Fruit fly (Drosophila melanogaster) whole organism, adult: ENCODE measurements around the gene CG32109.

Experiments
- CG12768 ChIP-seq: fragments of 200-800 bp; sonication (Bioruptor generic); optimal IDR thresholded peaks from 2 replicates; lab custom pipeline; 2017; ENCODE audit warnings: missing biosample characterization, missing genetic modification characterization, mild to moderate bottlenecking, moderate library complexity, missing genetic modification reagents
- CG5204 ChIP-seq: fragments of 200-800 bp; sonication (Bioruptor generic); optimal IDR thresholded peaks from 2 replicates; lab custom pipeline; 2016; ENCODE audit warnings: missing biosample characterization, missing genetic modification characterization
- Hr96 ChIP-seq: fragments of 200-800 bp; sonication (Bioruptor generic); optimal IDR thresholded peaks from 2 replicates; lab custom pipeline; 2016; ENCODE audit warnings: missing biosample characterization, missing genetic modification characterization
- cnc ChIP-seq, 2 experiments: fragments of >200 bp; optimal IDR thresholded peaks; 2 replicates each; lab custom pipeline; 2017
- toe ChIP-seq: fragments of 200-800 bp; sonication (Bioruptor generic); optimal IDR thresholded peaks from 2 replicates; lab custom pipeline; 2016; ENCODE audit warnings: missing biosample characterization, missing genetic modification characterization

DNA sequence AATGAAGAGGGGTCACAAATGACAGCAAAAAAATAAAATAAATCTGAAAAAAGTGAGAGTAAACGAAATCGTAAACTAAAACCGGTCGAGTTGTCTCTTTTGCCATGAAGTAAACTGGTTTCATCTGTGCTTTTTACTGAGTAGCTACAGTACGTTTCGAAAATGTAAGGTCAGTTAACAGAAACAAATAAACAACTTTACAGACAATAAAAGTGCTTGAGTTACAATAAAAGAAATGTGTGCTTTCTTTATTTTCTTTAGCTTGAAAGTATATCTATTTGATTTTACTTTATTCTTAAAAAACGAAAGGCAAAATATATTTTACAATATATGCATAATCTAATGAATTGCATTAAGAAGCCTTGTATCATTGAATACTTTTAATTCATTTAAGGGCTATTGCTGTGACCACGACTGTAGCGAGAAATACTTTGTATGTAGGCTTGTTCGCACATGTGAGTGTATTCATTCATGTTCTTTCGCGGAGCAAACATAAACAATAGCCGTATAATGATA is 47.8 kb downstream of the CG32109 start:
- no peak for TF ChIP-seq cnc (optimal IDR thresholded peaks at IDR 0.05; lab: Kevin White, UChicago)
- no peak for TF ChIP-seq toe
- no peak for TF ChIP-seq Hr96 (GFP tag; lab: Kevin White, UChicago)
- TF ChIP-seq CG12768 (GFP tag; lab: Kevin White, UChicago): no peak
- no peak for TF ChIP-seq CG5204 (GFP tag; lab: Kevin White, UChicago)
